Worm (Caenorhabditis elegans): ENCODE data around the gene aagr-2.

Gene aagr-2

DNA sequence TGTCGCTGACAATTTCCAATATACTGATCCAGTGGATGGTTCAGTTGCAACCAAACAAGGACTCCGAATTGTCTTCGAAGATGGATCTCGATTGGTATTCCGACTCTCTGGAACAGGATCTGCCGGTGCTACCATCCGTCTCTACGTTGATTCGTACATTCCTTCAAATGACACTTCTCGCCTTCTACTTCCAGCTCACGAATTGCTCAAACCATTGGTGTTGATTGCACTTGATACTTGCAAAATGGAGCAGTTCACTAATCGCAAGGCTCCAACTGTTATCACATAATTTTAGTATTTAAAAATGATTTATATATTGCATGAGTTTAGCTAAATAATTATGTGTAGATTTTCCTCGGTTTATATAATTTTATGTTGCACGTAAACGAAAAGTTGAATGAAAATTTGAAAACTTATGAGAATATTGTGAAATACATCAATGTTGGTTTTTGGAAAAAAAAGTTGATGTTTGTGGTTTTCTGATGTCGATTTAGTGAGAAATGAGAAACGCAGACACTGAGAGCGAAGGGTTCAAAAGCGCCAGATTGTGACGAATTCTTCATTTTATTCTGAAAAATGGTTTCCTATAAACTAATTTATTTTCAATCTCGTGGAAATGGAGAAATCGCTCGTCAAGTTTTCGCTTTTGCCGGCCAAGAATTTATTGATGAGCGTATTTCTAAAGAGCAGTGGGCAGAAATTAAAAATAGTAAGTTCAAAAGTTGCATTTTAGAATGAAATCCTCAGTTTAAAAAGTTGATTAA lies 33.9 kb downstream of the aagr-2 start, which contains the start of gene gst-9 (continued):
- no peak for TF ChIP-seq mel-28 (tag; optimal IDR thresholded peaks at IDR 0.05; ENCODE audit: borderline replicate concordance)
- peak; percentile 0 for TF ChIP-seq ZK185.1 (tag; optimal IDR thresholded peaks at IDR 0.05; ENCODE audit: poor library complexity, severe bottlenecking)
- TF ChIP-seq nhr-80 (tag; optimal IDR thresholded peaks at IDR 0.05): peak; percentile 40
- peak; percentile 54 for TF ChIP-seq ama-1 (optimal IDR thresholded peaks at IDR 0.05)
- TF ChIP-seq ama-1 (GFP tag; optimal IDR thresholded peaks at IDR 0.05): no peak
- peak; percentile 71; the same call in 1 of the 2 replicates for TF ChIP-seq ekl-4 (GFP tag; IDR thresholded peaks at IDR 0.05)
- peak; percentile 30; the same call in 1 of the 2 replicates for TF ChIP-seq mcd-1 (GFP tag; IDR thresholded peaks at IDR 0.05)
- TF ChIP-seq ceh-79 (tag; optimal IDR thresholded peaks at IDR 0.05): peak; percentile 55
- no peak for TF ChIP-seq F22D6.2 (tag; optimal IDR thresholded peaks at IDR 0.05)
- TF ChIP-seq madf-10 (tag; optimal IDR thresholded peaks at IDR 0.05): peak; percentile 6
- peak; percentile 5 for TF ChIP-seq lsl-1 (GFP tag; optimal IDR thresholded peaks at IDR 0.05)
- no peak for TF ChIP-seq ztf-6 (GFP tag; IDR thresholded peaks at IDR 0.05)
- no peak for TF ChIP-seq nhr-179 (tag; optimal IDR thresholded peaks at IDR 0.05)
- peak; percentile 83 for TF ChIP-seq repo-1 (tag; optimal IDR thresholded peaks at IDR 0.05)
- no peak for TF ChIP-seq nhr-27 (tag; optimal IDR thresholded peaks at IDR 0.05)
- no peak for TF ChIP-seq attf-3 (GFP tag; conservative IDR thresholded peaks at IDR 0.05)
- peak; percentile 28 for TF ChIP-seq chd-7 (tag; optimal IDR thresholded peaks at IDR 0.05)
- peak; percentile 52 for TF ChIP-seq tbp1 (GFP tag; optimal IDR thresholded peaks at IDR 0.05)
- peak; percentile 14 for TF ChIP-seq gei-17 (GFP tag; optimal IDR thresholded peaks at IDR 0.05)
- peak; percentile 69 for TF ChIP-seq B0336.3 (GFP tag; IDR thresholded peaks at IDR 0.05)
- TF ChIP-seq ceh-40 (GFP tag; IDR thresholded peaks at IDR 0.05): 0 out of 2 replicates have a peak, but pooled peaks have one; percentile 13
- TF ChIP-seq F39B2.1 (GFP tag; IDR thresholded peaks at IDR 0.05): no peak
- TF ChIP-seq rec-8 (tag; optimal IDR thresholded peaks at IDR 0.05): no peak
- TF ChIP-seq K12H6.12 (tag; optimal IDR thresholded peaks at IDR 0.05): no peak
- 0 out of 2 replicates have a peak, but pooled peaks have one; percentile 50 for TF ChIP-seq lin-26 (GFP tag; IDR thresholded peaks at IDR 0.05)
- peak; percentile 64 for TF ChIP-seq atf-7 (tag; optimal IDR thresholded peaks at IDR 0.05)
- peak; percentile 44; the same call in 1 of the 2 replicates for TF ChIP-seq madf-3 (GFP tag; IDR thresholded peaks at IDR 0.05)
- peak; percentile 46 for TF ChIP-seq ztf-26 (tag; optimal IDR thresholded peaks at IDR 0.05)
- TF ChIP-seq tlf-1 (GFP tag; optimal IDR thresholded peaks at IDR 0.05): peak; percentile 80
- TF ChIP-seq ztf-25 (GFP tag; IDR thresholded peaks at IDR 0.05): no peak
- TF ChIP-seq Y56A3A.18 (GFP tag; IDR thresholded peaks at IDR 0.05): peak; percentile 76

DNA sequence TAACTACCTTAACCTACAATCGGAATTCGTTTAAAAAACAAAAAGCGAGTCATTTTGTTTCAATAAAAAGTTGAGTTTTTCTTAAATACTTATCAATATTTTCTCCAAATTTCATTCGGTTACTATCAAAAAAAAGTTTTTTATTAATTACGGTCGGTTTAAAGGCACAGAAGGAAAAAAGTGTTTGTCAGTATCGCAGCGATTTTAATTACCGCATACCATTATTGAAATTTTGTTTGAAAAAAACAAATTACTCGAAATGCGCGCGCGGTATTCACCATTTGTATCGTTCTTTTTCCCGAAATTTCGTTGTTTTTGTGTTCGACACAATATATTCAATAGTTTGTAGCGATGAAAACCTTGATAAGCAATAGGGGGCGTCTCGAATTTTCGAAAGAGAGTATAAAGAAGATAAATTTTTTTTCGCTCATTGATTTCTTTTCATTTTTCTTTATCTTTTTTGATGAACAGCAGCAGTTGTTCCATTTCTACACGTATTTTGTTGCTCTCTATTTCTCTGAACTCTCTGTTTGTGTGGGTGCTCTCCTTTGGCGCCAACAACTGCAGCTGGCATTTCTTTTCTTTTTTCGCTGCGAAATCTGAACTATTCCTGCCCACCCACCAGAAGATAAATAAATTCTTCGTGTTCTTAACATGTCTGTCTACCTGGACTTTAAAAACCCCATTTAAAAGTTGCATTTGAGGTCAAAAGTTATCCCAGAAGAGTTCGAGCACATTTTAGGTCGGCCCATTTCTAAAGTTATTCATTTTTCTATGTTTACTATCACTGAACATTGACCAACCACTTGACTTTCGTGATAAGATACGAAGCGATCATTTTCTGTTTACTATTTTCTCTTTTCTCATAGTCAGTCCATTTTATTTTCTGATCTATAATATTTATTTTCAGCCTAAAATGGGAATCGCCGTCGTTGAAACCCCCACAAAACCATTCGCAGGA lies 36.2 kb downstream of the aagr-2 start, which contains the start of gene pgm-1:
TSS of gene pgm-1 (plus strand) at position 911 of the 961 bp plus-strand sequence.
- TF ChIP-seq dox-1 (GFP tag; IDR thresholded peaks at IDR 0.05) (peak; percentile 25; the same call in 1 of the 2 replicates), madf-8 (GFP tag; conservative IDR thresholded peaks at IDR 0.05) (peak; percentile 74), T26A5.8 (tag; optimal IDR thresholded peaks at IDR 0.05) (no peak), F33H1.4 (GFP tag; IDR thresholded peaks at IDR 0.05) (peak; percentile 52; the same call in 1 of the 2 replicates), aptf-2 (GFP tag; conservative IDR thresholded peaks at IDR 0.05) (no peak), nhr-80 (tag; optimal IDR thresholded peaks at IDR 0.05) (peak; percentile 15), lir-1 (GFP tag; conservative IDR thresholded peaks at IDR 0.05) (no peak), dpl-1 (GFP tag; optimal IDR thresholded peaks at IDR 0.05) (peak; percentile 19), D2030.7 (GFP tag; IDR thresholded peaks at IDR 0.05) (0 out of 2 replicates have a peak, but pooled peaks have one; percentile 12), lsl-1 (GFP tag; optimal IDR thresholded peaks at IDR 0.05) (peak; percentile 94), snpc-1.3 (tag; optimal IDR thresholded peaks at IDR 0.05; ENCODE audit: insufficient read depth) (peak; percentile 8), mcd-1 (GFP tag; IDR thresholded peaks at IDR 0.05) (0 out of 2 replicates have a peak, but pooled peaks have one; percentile 13), madf-6 (GFP tag; IDR thresholded peaks at IDR 0.05) (peak; percentile 90), ama-1 (optimal IDR thresholded peaks at IDR 0.05) (no peak), ama-1 (GFP tag; optimal IDR thresholded peaks at IDR 0.05) (no peak), K12H6.12 (tag; optimal IDR thresholded peaks at IDR 0.05) (peak; percentile 14), pha-4 (tag; optimal IDR thresholded peaks at IDR 0.05) (no peak), xnd-1 (tag; optimal IDR thresholded peaks at IDR 0.05) (peak; percentile 73), ceh-91 (GFP tag; IDR thresholded peaks at IDR 0.05) (peak; percentile 77), hsf-1 (GFP tag; IDR thresholded peaks at IDR 0.05) (peak; percentile 86)

Measured in whole organism, young adult.